Fruit fly (Drosophila melanogaster): Measurements from ENCODE around the gene CG15930.

DNA sequence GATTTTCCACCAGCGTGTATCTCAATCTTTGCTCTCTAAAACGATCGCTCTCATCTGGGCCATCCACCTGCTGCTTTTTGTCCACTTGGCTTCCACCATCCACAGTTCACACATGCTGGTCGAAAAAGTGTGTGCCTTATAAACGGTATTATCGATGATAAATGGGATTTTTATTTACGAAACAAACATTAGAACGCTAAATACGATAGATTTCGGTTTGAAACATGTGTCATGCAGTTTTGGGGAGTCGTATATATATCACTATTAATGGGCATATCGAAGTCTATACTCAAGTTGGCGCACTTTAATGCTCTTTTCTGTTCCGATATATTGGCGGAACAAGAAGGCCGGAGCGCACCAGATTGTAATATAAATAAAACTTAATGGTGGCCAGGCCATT, 39.9 kb upstream of the CG15930 start:
- TF ChIP-seq CTCF (optimal IDR thresholded peaks at IDR 0.05) (no peak), CG8478 (optimal IDR thresholded peaks at IDR 0.05) (no peak)
